Fruit fly (Drosophila melanogaster) Kc167 (cell line): ENCODE results near the gene Sgsf.

ENCODE experiments used
- Myc ChIP-seq: fragments of >200 bp; optimal IDR thresholded peaks from 2 replicates; lab custom pipeline; 2017; ENCODE audit warnings: missing external identifiers
- Sin3A ChIP-seq: fragments of >200 bp; optimal IDR thresholded peaks from 2 replicates; lab custom pipeline; 2018; ENCODE audit warnings: missing external identifiers
- h ChIP-seq: fragments of >200 bp; optimal IDR thresholded peaks from 3 replicates; lab custom pipeline; 2018; ENCODE audit warnings: missing external identifiers
- insv ChIP-seq: fragments of >200 bp; optimal IDR thresholded peaks from 3 replicates; lab custom pipeline; 2018; ENCODE audit warnings: missing external identifiers
- psq ChIP-seq: fragments of >200 bp; optimal IDR thresholded peaks from 2 replicates; lab custom pipeline; 2017; ENCODE audit warnings: missing external identifiers
- ttk ChIP-seq: sonication (Bioruptor generic); optimal IDR thresholded peaks from 2 replicates; lab custom pipeline; 2017; ENCODE audit warnings: missing external identifiers

Sgsf gene

dm6 chr3R:12329827-12330226 is 11.6 kb upstream of the Sgsf start:
- no peak for TF ChIP-seq psq
- TF ChIP-seq Sin3A (lab: Kevin White, UChicago): no peak
- TF ChIP-seq ttk (lab: Kevin White, UChicago): no peak
- TF ChIP-seq insv: no peak
- no peak for TF ChIP-seq Myc (lab: Kevin White, UChicago)
- no peak for TF ChIP-seq h (lab: Kevin White, UChicago)

- TF ChIP-seq h (lab: Kevin White, UChicago) (no peak), Myc (lab: Kevin White, UChicago) (no peak), insv (no peak), Sin3A (lab: Kevin White, UChicago) (no peak), psq (no peak), ttk (lab: Kevin White, UChicago) (no peak)
Observed at dm6 chr3R:12344914-12345549, 3.6 kb downstream of the Sgsf start.

- no peak for TF ChIP-seq psq
- no peak for TF ChIP-seq Myc (lab: Kevin White, UChicago)
- no peak for TF ChIP-seq ttk (lab: Kevin White, UChicago)
- TF ChIP-seq Sin3A (lab: Kevin White, UChicago): no peak
- TF ChIP-seq h (lab: Kevin White, UChicago): no peak
- no peak for TF ChIP-seq insv
Observed at dm6 chr3R:12345989-12346388, 4.5 kb downstream of the Sgsf start.

- TF ChIP-seq insv (no peak), h (lab: Kevin White, UChicago) (no peak), Sin3A (lab: Kevin White, UChicago) (no peak), psq (no peak), Myc (lab: Kevin White, UChicago) (no peak), ttk (lab: Kevin White, UChicago) (no peak)
Observed at dm6 chr3R:12347659-12348058, 6.2 kb downstream of the Sgsf start.

- no peak for TF ChIP-seq Sin3A (lab: Kevin White, UChicago)
- no peak for TF ChIP-seq insv
- no peak for TF ChIP-seq h (lab: Kevin White, UChicago)
- no peak for TF ChIP-seq psq
- no peak for TF ChIP-seq ttk (lab: Kevin White, UChicago)
- no peak for TF ChIP-seq Myc (lab: Kevin White, UChicago)
Observed at dm6 chr3R:12350497-12350896, 9.0 kb downstream of the Sgsf start, which contains the start of gene CG10038. Gene CG10038 (minus strand): TSS chr3R:12350644.

dm6 chr3R:12352003-12352402 is 10.5 kb downstream of the Sgsf start, which contains the start of gene CG10041:
Gene CG10041 (minus strand): TSS chr3R:12352103.
- TF ChIP-seq h (lab: Kevin White, UChicago) (no peak), insv (no peak), ttk (lab: Kevin White, UChicago) (no peak), psq (no peak), Myc (lab: Kevin White, UChicago) (no peak), Sin3A (lab: Kevin White, UChicago) (no peak)

dm6 chr3R:12356044-12356443 is 14.6 kb downstream of the Sgsf start, which contains the start of gene MBD-R2:
Gene MBD-R2 (minus strand): TSS chr3R:12356265.
- no peak for TF ChIP-seq insv
- no peak for TF ChIP-seq ttk (lab: Kevin White, UChicago)
- no peak for TF ChIP-seq psq
- TF ChIP-seq h (lab: Kevin White, UChicago): no peak
- TF ChIP-seq Sin3A (lab: Kevin White, UChicago): no peak
- TF ChIP-seq Myc (lab: Kevin White, UChicago): no peak

- TF ChIP-seq psq (no peak), ttk (lab: Kevin White, UChicago) (no peak), h (lab: Kevin White, UChicago) (no peak), Myc (lab: Kevin White, UChicago) (no peak), Sin3A (lab: Kevin White, UChicago) (no peak), insv (no peak)
Observed at dm6 chr3R:12359837-12360236, 18.4 kb downstream of the Sgsf start, which contains the start of gene CG4115. Gene CG4115 (plus strand): TSS chr3R:12360008.

dm6 chr3R:12361962-12362497 is 20.6 kb downstream of the Sgsf start:
- TF ChIP-seq insv (no peak), Sin3A (lab: Kevin White, UChicago) (no peak), psq (no peak), Myc (lab: Kevin White, UChicago) (no peak), h (lab: Kevin White, UChicago) (no peak), ttk (lab: Kevin White, UChicago) (no peak)

dm6 chr3R:12363544-12363943 is 22.1 kb downstream of the Sgsf start:
- TF ChIP-seq h (lab: Kevin White, UChicago) (no peak), ttk (lab: Kevin White, UChicago) (no peak), Sin3A (lab: Kevin White, UChicago) (no peak), insv (no peak), psq (no peak), Myc (lab: Kevin White, UChicago) (no peak)

dm6 chr3R:12364580-12364979 is 23.1 kb downstream of the Sgsf start, which contains the start of gene Tim17a1:
Gene Tim17a1 (minus strand): TSS chr3R:12364680.
- no peak for TF ChIP-seq insv
- TF ChIP-seq ttk (lab: Kevin White, UChicago): no peak
- no peak for TF ChIP-seq psq
- TF ChIP-seq Myc (lab: Kevin White, UChicago): no peak
- TF ChIP-seq Sin3A (lab: Kevin White, UChicago): no peak
- TF ChIP-seq h (lab: Kevin White, UChicago): no peak

dm6 chr3R:12365264-12365840 is 23.9 kb downstream of the Sgsf start, which contains the start of gene GstD10:
Gene GstD10 (minus strand): TSS chr3R:12365735.
- TF ChIP-seq Myc (lab: Kevin White, UChicago) (no peak), h (lab: Kevin White, UChicago) (no peak), Sin3A (lab: Kevin White, UChicago) (no peak), insv (no peak), psq (no peak), ttk (lab: Kevin White, UChicago) (no peak)
